Fruit fly (Drosophila melanogaster) whole organism, embryonic: ENCODE results near the gene hop.

Experiments used
- Atf3 ChIP-seq: fragments of 200-800 bp; sonication (Bioruptor generic); optimal IDR thresholded peaks from 3 replicates; lab custom pipeline; 2016; ENCODE audit warnings: missing biosample characterization, missing genetic modification characterization
- CG11247 ChIP-seq: fragments of 200-800 bp; sonication (Bioruptor generic); IDR thresholded peaks from 2 replicates; pipeline ENCODE4 v1.3.6; 2022; ENCODE audit warnings: missing biosample characterization, missing genetic modification characterization
- CG12236 ChIP-seq: fragments of 200-800 bp; sonication (Bioruptor generic); optimal IDR thresholded peaks from 2 replicates; lab custom pipeline; 2016; ENCODE audit warnings: missing biosample characterization, missing genetic modification characterization
- CG12769 ChIP-seq: fragments of 200-800 bp; sonication (Bioruptor generic); optimal IDR thresholded peaks from 2 replicates; lab custom pipeline; 2019; ENCODE audit warnings: missing biosample characterization, mild to moderate bottlenecking, missing genetic modification characterization, moderate library complexity
- CG13287 ChIP-seq: fragments of 200-800 bp; sonication (Bioruptor generic); IDR thresholded peaks from 2 replicates; pipeline ENCODE4 v1.3.6; 2022; ENCODE audit warnings: missing biosample characterization, missing genetic modification characterization; ENCODE audit not compliant: partially characterized antibody
- CG14014 ChIP-seq: fragments of 200-800 bp; sonication (Bioruptor generic); IDR thresholded peaks from 2 replicates; pipeline ENCODE4 v1.3.6; 2022; ENCODE audit warnings: missing biosample characterization, missing genetic modification characterization
- CG1602 ChIP-seq: fragments of 200-800 bp; sonication (Bioruptor generic); optimal IDR thresholded peaks from 3 replicates; lab custom pipeline; 2016; ENCODE audit warnings: missing biosample characterization, missing genetic modification characterization
- CG16779 ChIP-seq: fragments of 200-800 bp; sonication (Bioruptor generic); IDR thresholded peaks from 2 replicates; pipeline ENCODE4 v1.3.6; 2022; ENCODE audit warnings: missing biosample characterization, missing genetic modification characterization
- CG16863 ChIP-seq: fragments of 200-800 bp; sonication (Bioruptor generic); optimal IDR thresholded peaks from 3 replicates; lab custom pipeline; 2016; ENCODE audit warnings: missing biosample characterization, missing genetic modification characterization
- CG17829 ChIP-seq: fragments of 200-800 bp; optimal IDR thresholded peaks from 2 replicates; lab custom pipeline; 2019; ENCODE audit warnings: missing biosample characterization, mild to moderate bottlenecking, missing genetic modification characterization, moderate library complexity
- CG1792 ChIP-seq: fragments of 200-800 bp; sonication (Bioruptor generic); optimal IDR thresholded peaks from 2 replicates; lab custom pipeline; 2016; ENCODE audit warnings: missing biosample characterization, missing genetic modification characterization
- CG31365 ChIP-seq: fragments of 200-800 bp; sonication (Bioruptor generic); optimal IDR thresholded peaks from 2 replicates; lab custom pipeline; 2018; ENCODE audit warnings: missing biosample characterization, mild to moderate bottlenecking, missing genetic modification characterization
- CG4360 ChIP-seq: fragments of 200-800 bp; sonication (Bioruptor generic); IDR thresholded peaks from 2 replicates; pipeline ENCODE4 v1.3.6; 2022; ENCODE audit warnings: missing biosample characterization, missing genetic modification characterization
- CG4424 ChIP-seq: fragments of 200-800 bp; sonication (Bioruptor generic); optimal IDR thresholded peaks from 3 replicates; lab custom pipeline; 2016; ENCODE audit warnings: missing biosample characterization, missing genetic modification characterization
- CG4730 ChIP-seq: fragments of 200-800 bp; sonication (Bioruptor generic); IDR thresholded peaks from 2 replicates; pipeline ENCODE4 v1.3.6; 2022; ENCODE audit warnings: missing biosample characterization, missing genetic modification characterization
- CG5953 ChIP-seq: fragments of 200-800 bp; sonication (Bioruptor generic); IDR thresholded peaks from 2 replicates; pipeline ENCODE4 v1.3.6; 2022; ENCODE audit warnings: missing biosample characterization, missing genetic modification characterization
- CG6272 ChIP-seq: fragments of 200-800 bp; sonication (Bioruptor generic); IDR thresholded peaks from 2 replicates; pipeline ENCODE4 v1.3.6; 2022; ENCODE audit warnings: missing biosample characterization, missing genetic modification characterization
- CHES-1-like ChIP-seq: fragments of 200-800 bp; sonication (Bioruptor generic); optimal IDR thresholded peaks from 2 replicates; lab custom pipeline; 2016; ENCODE audit warnings: missing biosample characterization, missing genetic modification characterization
- CoRest ChIP-seq: fragments of 200-800 bp; sonication (Bioruptor generic); optimal IDR thresholded peaks from 3 replicates; lab custom pipeline; 2018; ENCODE audit warnings: missing biosample characterization, mild to moderate bottlenecking, missing genetic modification characterization, moderate library complexity
- D19B ChIP-seq: fragments of 200-800 bp; sonication (Bioruptor generic); optimal IDR thresholded peaks from 2 replicates; lab custom pipeline; 2017; ENCODE audit warnings: missing biosample characterization, mild to moderate bottlenecking, missing genetic modification characterization
- Dbx ChIP-seq: fragments of 200-800 bp; sonication (Bioruptor generic); IDR thresholded peaks from 3 replicates; pipeline ENCODE4 v1.3.6; 2022; ENCODE audit warnings: missing biosample characterization, missing genetic modification characterization
- Dip3 ChIP-seq: fragments of 200-800 bp; sonication (Bioruptor generic); optimal IDR thresholded peaks from 3 replicates; lab custom pipeline; 2016; ENCODE audit warnings: missing biosample characterization, missing genetic modification characterization
- Doc2 ChIP-seq: fragments of 200-800 bp; sonication (Bioruptor generic); IDR thresholded peaks from 2 replicates; pipeline ENCODE4 v1.3.6; 2022; ENCODE audit warnings: missing biosample characterization, missing genetic modification characterization
- Ets97D ChIP-seq: fragments of 200-800 bp; sonication (Bioruptor generic); optimal IDR thresholded peaks from 3 replicates; lab custom pipeline; 2016; ENCODE audit warnings: missing biosample characterization, missing genetic modification characterization
- Fer1 ChIP-seq: fragments of 200-800 bp; sonication (Bioruptor generic); optimal IDR thresholded peaks from 2 replicates; lab custom pipeline; 2017; ENCODE audit warnings: missing biosample characterization, mild to moderate bottlenecking, missing genetic modification characterization
- Fer2 ChIP-seq: fragments of 200-800 bp; sonication (Bioruptor generic); optimal IDR thresholded peaks from 2 replicates; lab custom pipeline; 2018; ENCODE audit warnings: missing biosample characterization, mild to moderate bottlenecking, missing genetic modification characterization, moderate library complexity
- Hand ChIP-seq: fragments of 200-800 bp; sonication (Bioruptor generic); optimal IDR thresholded peaks from 2 replicates; lab custom pipeline; 2017; ENCODE audit warnings: mild to moderate bottlenecking, missing biosample characterization, missing genetic modification reagents, missing genetic modification characterization
- Hr78 ChIP-seq, 2 experiments: fragments of 200-800 bp in 1 of 2; fragments of >200 bp in 1 of 2; sonication (Bioruptor generic) in 1 of 2; optimal IDR thresholded peaks; 2 replicates each; lab custom pipeline; 2017 to 2019; ENCODE audit warnings: missing biosample characterization in 2 of 2, missing genetic modification characterization in 2 of 2, mild to moderate bottlenecking in 1 of 2, moderate library complexity in 1 of 2
- Mad ChIP-seq: fragments of 200-800 bp; sonication (Bioruptor generic); optimal IDR thresholded peaks from 2 replicates; lab custom pipeline; 2016; ENCODE audit warnings: missing biosample characterization, missing genetic modification characterization
- Nf-YA ChIP-seq: fragments of 200-800 bp; sonication (Bioruptor generic); IDR thresholded peaks from 2 replicates; pipeline ENCODE4 v1.3.6; 2022; ENCODE audit warnings: missing biosample characterization, missing genetic modification characterization
- NfI ChIP-seq: fragments of 200-800 bp; sonication (Bioruptor generic); optimal IDR thresholded peaks from 3 replicates; lab custom pipeline; 2018; ENCODE audit warnings: missing biosample characterization, mild to moderate bottlenecking, missing genetic modification characterization, moderate library complexity
- Ravus ChIP-seq: fragments of 200-800 bp; sonication (Bioruptor generic); IDR thresholded peaks from 2 replicates; pipeline ENCODE4 v1.3.6; 2022; ENCODE audit warnings: missing biosample characterization, missing genetic modification characterization
- Side ChIP-seq: fragments of 200-800 bp; sonication (Bioruptor generic); optimal IDR thresholded peaks from 2 replicates; lab custom pipeline; 2016; ENCODE audit warnings: missing biosample characterization, missing genetic modification characterization
- Spps ChIP-seq: fragments of 200-800 bp; sonication (Bioruptor generic); optimal IDR thresholded peaks from 2 replicates; lab custom pipeline; 2018; ENCODE audit warnings: missing biosample characterization, mild to moderate bottlenecking, missing genetic modification characterization
- Vsx1 ChIP-seq: fragments of 200-800 bp; sonication (Bioruptor generic); optimal IDR thresholded peaks from 2 replicates; lab custom pipeline; 2017; ENCODE audit warnings: missing biosample characterization, mild to moderate bottlenecking, missing genetic modification characterization, missing genetic modification reagents
- eyg ChIP-seq: fragments of 200-800 bp; sonication (Bioruptor generic); optimal IDR thresholded peaks from 3 replicates; lab custom pipeline; 2016; ENCODE audit warnings: missing biosample characterization, missing genetic modification characterization
- gem ChIP-seq: fragments of 200-800 bp; sonication (Bioruptor generic); optimal IDR thresholded peaks from 2 replicates; lab custom pipeline; 2019; ENCODE audit warnings: missing biosample characterization, mild to moderate bottlenecking, missing genetic modification characterization, moderate library complexity
- hkb ChIP-seq, 2 experiments: fragments of 200-800 bp in 1 of 2; fragments of >200 bp in 1 of 2; sonication (Bioruptor generic) in 1 of 2; IDR thresholded peaks in 1 of 2; optimal IDR thresholded peaks in 1 of 2; 2 replicates each; pipeline versions ENCODE4 v1.3.6 to Lab custom; 2017 to 2022; ENCODE audit warnings: missing biosample characterization in 1 of 2, missing genetic modification characterization in 1 of 2
- ken ChIP-seq: fragments of 200-800 bp; sonication (Bioruptor generic); IDR thresholded peaks from 3 replicates; pipeline ENCODE4 v1.3.6; 2022; ENCODE audit warnings: missing biosample characterization, missing genetic modification characterization
- nmo ChIP-seq: fragments of 200-800 bp; sonication (Bioruptor generic); optimal IDR thresholded peaks from 2 replicates; lab custom pipeline; 2018; ENCODE audit warnings: missing biosample characterization, mild to moderate bottlenecking, missing genetic modification characterization, moderate library complexity
- odd ChIP-seq: fragments of 200-800 bp; sonication (Bioruptor generic); optimal IDR thresholded peaks from 2 replicates; lab custom pipeline; 2017; ENCODE audit warnings: missing biosample characterization, mild to moderate bottlenecking, missing genetic modification characterization
- otp ChIP-seq: fragments of 200-800 bp; sonication (Bioruptor generic); IDR thresholded peaks from 3 replicates; pipeline ENCODE4, ENCODE4 v1.3.6; 2022; ENCODE audit warnings: missing biosample characterization, missing genetic modification characterization
- pan ChIP-seq, 4 experiments: fragments of >200 bp in 3 of 4; fragments of 200-800 bp in 1 of 4; sonication (Bioruptor generic) in 1 of 4; optimal IDR thresholded peaks in 3 of 4; IDR thresholded peaks in 1 of 4; 2 replicates each; pipeline versions ENCODE4 v1.3.6 to Lab custom; 2017 to 2022; ENCODE audit warnings: missing biosample characterization in 2 of 4, missing genetic modification characterization in 2 of 4, mixed read lengths in 1 of 4
- seq ChIP-seq: fragments of 200-800 bp; sonication (Bioruptor generic); IDR thresholded peaks from 2 replicates; pipeline ENCODE4 v1.3.6; 2022; ENCODE audit warnings: missing biosample characterization, missing genetic modification characterization
- sna ChIP-seq: fragments of 200-800 bp; sonication (Bioruptor generic); IDR thresholded peaks from 2 replicates; pipeline ENCODE4 v1.3.6; 2022; ENCODE audit warnings: missing biosample characterization, missing genetic modification characterization; ENCODE audit not compliant: partially characterized antibody
- ssp ChIP-seq: fragments of 200-800 bp; sonication (Bioruptor generic); IDR thresholded peaks from 2 replicates; pipeline ENCODE4 v1.3.6; 2022; ENCODE audit warnings: missing biosample characterization, missing genetic modification characterization
- vvl ChIP-seq: fragments of 200-800 bp; sonication (Bioruptor generic); IDR thresholded peaks from 2 replicates; pipeline ENCODE4 v1.3.6; 2022; ENCODE audit warnings: missing biosample characterization, missing genetic modification characterization

hop gene

dm6 chrX:11393003-11393620 lies 25.2 kb upstream of the hop start (continued):
- TF ChIP-seq CG31365 (no peak), CG4424 (GFP tag; lab: Kevin White, UChicago) (no peak), Vsx1 (GFP tag; lab: Kevin White, UChicago) (no peak), CG5953 (no peak), Fer1 (GFP tag; lab: Kevin White, UChicago) (peak; percentile 4), CG16779 (GFP tag; lab: Robert Waterston, UW) (no peak), Mad (GFP tag; lab: Kevin White, UChicago) (no peak), CG16863 (GFP tag; lab: Kevin White, UChicago) (no peak), sna (no peak), odd (GFP tag; lab: Kevin White, UChicago) (no peak)

- TF ChIP-seq NfI (peak; percentile 31), Dip3 (GFP tag; lab: Kevin White, UChicago) (peak; percentile 19), ssp (GFP tag; lab: Robert Waterston, UW) (peak; percentile 35; the same call in 1 of the 2 replicates), nmo (GFP tag; lab: Kevin White, UChicago) (no peak), CG13287 (GFP tag; lab: Robert Waterston, UW) (no peak), Side (GFP tag; lab: Kevin White, UChicago) (peak; percentile 8), Atf3 (GFP tag; lab: Kevin White, UChicago) (no peak), Fer2 (tag; lab: Kevin White, UChicago) (no peak), seq (GFP tag; lab: Robert Waterston, UW) (0 out of 2 replicates have a peak, but pooled peaks have one; percentile 6), vvl (GFP tag; lab: Robert Waterston, UW) (peak; percentile 75), Hr78 (GFP tag; optimal IDR thresholded peaks at IDR 0.05; lab: Kevin White, UChicago) (no peak), CG11247 (GFP tag; lab: Robert Waterston, UW) (peak; percentile 22; the same call in 1 of the 2 replicates), CG4360 (peak; percentile 96), hkb (optimal IDR thresholded peaks at IDR 0.05; lab: Kevin White, UChicago) (no peak), hkb (GFP tag; IDR thresholded peaks at IDR 0.05; lab: Robert Waterston, UW) (peak; percentile 56; the same call in 1 of the 2 replicates), CG14014 (GFP tag; lab: Robert Waterston, UW) (peak; percentile 50; the same call in 1 of the 2 replicates), CG6272 (GFP tag; lab: Robert Waterston, UW) (0 out of 2 replicates have a peak, but pooled peaks have one; percentile 44), Ravus (peak; percentile 38), CG17829 (tag; lab: Kevin White, UChicago) (no peak), CHES-1-like (no peak), pan (optimal IDR thresholded peaks at IDR 0.05; lab: Kevin White, UChicago) (no peak), pan (GFP tag; optimal IDR thresholded peaks at IDR 0.05 in 1 of 2, IDR thresholded peaks at IDR 0.05 in 1 of 2) (peak in 1 of 2 experiments; percentile 76), CG1602 (GFP tag; lab: Kevin White, UChicago) (no peak), eyg (GFP tag; lab: Kevin White, UChicago) (no peak), Hand (GFP tag; lab: Kevin White, UChicago) (no peak), gem (peak; percentile 59), Ets97D (GFP tag; lab: Kevin White, UChicago) (no peak), Doc2 (GFP tag; lab: Robert Waterston, UW) (no peak), CG4730 (peak; percentile 57), Spps (tag; lab: Kevin White, UChicago) (no peak), CG1792 (GFP tag; lab: Kevin White, UChicago) (peak; percentile 44), CG12769 (tag; lab: Kevin White, UChicago) (peak; percentile 53), Dbx (peak; percentile 50; the same call in 2 of the 3 replicates), otp (GFP tag; lab: Robert Waterston, UW) (0 out of 3 replicates have a peak, but pooled peaks have one; percentile 52), Nf-YA (GFP tag; lab: Robert Waterston, UW) (no peak), D19B (GFP tag; lab: Kevin White, UChicago) (no peak), CoRest (tag; lab: Kevin White, UChicago) (peak; percentile 17), CG12236 (no peak), ken (GFP tag; lab: Robert Waterston, UW) (0 out of 3 replicates have a peak, but pooled peaks have one; percentile 55)
These were observed 23.5 kb upstream of the hop start for dm6 chrX:11391364-11391915.
